Fruit fly (Drosophila melanogaster) whole organism, larva: Measurements from ENCODE around the gene CG13048.

Experiments used
- noc ChIP-seq: fragments of 200-800 bp; sonication (Bioruptor generic); optimal IDR thresholded peaks from 3 replicates; lab custom pipeline; 2019; ENCODE audit warnings: missing biosample characterization, mild to moderate bottlenecking, missing genetic modification characterization, moderate library complexity

The CG13048 gene

DNA sequence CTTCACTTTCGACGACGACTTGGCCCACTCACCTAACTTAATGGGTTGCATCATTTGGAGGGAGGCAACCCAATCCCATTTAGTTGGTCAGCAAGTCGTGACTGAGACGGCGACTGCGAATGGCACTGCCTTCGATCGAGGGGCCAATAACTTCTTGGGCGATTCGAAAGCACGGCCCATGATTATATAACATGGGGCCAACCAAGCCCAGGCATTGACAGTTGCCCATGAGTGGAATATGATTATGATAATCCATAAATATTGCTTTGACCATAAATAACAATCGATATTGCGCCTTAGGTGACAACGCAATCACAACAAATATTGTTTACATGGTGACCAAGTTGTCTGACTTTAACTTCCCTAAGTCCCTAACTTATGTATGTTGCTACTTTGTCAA, at the start of gene CG13048:
TSS of gene CG13048 (minus strand) at position 101 of the 400 bp plus-strand sequence.
- no peak for TF ChIP-seq noc (tag; lab: Kevin White, UChicago)

DNA sequence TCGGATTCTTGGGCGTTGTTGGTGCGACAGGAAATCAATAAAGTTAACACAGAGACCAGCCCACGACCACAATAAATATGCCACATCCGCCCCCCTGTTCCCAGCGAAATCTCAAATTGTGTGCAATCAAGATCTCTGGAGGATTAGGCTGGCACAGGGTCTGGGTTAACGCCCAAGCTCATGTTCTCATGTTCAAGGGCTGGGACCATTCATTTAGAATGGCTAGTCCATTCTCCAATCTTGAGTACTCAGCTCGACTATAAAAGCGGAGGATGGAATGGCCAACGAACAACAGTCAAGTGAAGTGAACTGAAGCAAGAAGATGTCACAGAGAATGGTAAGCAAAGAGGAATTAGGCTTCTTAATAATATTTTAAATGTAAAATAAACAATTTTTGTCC, 49.3 kb upstream of the CG13048 start, which contains the start of gene CG13056:
TSS of gene CG13056 (plus strand) at position 301 of the 400 bp plus-strand sequence.
- no peak for TF ChIP-seq noc (tag; lab: Kevin White, UChicago)

DNA sequence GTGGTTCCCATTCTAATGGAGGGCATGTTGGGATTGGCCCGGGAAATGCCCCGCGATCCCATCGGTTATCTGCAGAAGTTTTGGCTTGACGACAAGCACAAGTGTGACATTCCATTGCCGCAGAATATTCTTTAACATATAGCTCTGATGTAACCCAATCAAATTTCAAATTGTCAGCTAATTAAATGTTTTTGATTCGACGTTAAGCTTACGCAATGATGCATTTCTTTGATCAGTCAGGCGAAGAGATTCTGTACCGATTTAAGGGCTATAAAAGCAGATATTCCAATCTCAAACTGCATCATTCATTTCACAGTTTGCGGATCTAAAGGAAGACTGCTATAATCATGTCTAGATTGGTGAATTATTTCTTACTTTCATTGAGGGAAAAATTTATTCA, 47.9 kb upstream of the CG13048 start, which contains the start of gene retinin:
TSS of gene retinin (plus strand) at position 301 of the 400 bp plus-strand sequence.
- TF ChIP-seq noc (tag; lab: Kevin White, UChicago): no peak

DNA sequence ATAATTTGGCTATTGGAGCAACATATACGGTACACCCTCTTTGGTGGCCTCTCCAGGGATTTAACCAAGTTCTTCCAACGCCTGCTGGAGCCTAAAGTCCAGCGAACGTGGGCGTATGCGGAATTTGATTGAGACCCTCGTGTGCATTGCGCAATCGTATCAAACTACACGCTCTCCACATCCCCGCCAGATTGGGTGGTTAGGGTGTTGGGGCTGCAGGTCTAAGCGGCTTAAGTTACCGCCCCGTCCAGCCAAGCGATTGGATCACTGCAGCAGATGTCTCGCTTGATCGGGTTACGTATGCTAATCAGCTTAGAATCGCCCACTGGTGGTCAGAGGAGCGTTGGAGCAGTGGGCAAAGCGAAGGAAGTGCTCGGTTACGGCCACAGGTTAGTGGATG, 47.0 kb upstream of the CG13048 start, which contains the start of gene CG33060:
TSS of gene CG33060 (plus strand) at position 301 of the 400 bp plus-strand sequence.
- no peak for TF ChIP-seq noc (tag; lab: Kevin White, UChicago)

DNA sequence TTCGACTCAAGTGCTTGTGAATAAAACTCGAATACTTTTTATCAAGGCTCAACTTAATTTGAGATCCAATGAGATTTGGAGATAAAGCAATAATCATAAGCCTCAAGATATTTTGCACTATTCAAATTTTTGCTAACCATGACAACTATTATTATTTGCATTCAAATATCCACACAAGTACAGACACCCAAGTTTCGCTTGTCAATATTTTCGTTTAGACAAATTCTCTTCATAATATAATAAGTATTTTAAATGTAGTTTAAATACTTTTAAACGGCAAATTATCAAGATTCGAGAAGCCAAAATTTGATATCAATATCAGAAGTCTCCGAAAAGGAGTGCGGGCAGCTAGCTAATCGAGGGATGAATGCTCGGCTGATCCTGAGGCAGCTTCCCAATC, 45.8 kb upstream of the CG13048 start, which contains the start of gene CG33061:
TSS of gene CG33061 (plus strand) at position 301 of the 400 bp plus-strand sequence.
- no peak for TF ChIP-seq noc (tag; lab: Kevin White, UChicago)

DNA sequence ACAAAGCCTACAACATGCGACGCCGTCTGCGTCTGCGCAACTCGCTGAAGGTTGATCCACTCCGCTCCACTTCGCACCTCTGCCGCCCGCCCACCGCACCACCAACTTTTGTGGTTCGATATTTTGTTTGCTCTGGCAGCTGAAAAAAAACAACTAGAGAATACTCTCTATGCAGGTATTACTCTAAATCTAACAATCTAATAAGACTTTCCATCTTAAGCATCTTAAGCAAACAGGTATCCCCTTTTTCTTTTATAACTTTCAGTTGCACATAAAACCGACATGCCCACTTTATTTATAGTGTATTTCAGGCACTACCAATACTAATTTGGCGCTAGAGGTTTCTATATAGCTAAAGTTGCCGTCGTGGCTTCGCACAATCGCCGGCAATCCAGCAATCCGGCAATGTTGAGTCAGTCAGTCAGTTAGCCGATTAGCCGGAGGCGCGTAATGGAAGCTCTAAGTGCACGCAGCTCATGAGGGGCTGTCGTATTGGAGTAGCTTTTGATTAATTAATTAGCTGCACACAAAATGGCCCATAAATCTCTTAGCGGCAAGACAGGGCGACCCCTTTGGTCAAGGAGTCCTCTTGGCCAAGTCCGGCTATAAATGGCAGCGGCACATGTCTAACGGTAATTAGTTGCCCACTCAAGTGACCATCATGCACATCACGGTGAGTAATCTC, 44.6 kb upstream of the CG13048 start, which contains the start of gene CG13058:
TSS of gene CG13058 (plus strand) at position 635 of the 685 bp plus-strand sequence.
- peak; percentile 75 for TF ChIP-seq noc (tag; lab: Kevin White, UChicago)

DNA sequence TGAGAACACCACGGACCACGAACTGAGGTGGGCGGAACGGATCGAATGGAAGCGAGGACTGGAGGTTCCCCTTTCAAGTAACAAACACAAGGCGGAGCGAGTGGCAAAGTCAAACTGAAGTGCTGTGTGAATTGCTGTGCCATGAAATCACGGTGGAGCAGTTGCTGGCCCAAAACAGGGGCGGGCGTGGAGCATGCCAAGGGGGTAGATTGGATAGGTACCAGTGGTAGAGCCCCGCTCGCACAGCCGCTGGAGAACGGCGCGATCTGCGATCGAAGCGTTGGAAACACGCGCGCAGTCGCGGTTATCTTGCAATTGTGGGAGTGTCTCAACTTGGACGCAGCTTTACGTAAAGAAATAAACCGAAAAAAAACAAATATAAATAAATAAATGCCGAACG, 44.1 kb upstream of the CG13048 start, which contains the start of gene CG13038:
TSS of gene CG13038 (minus strand) at position 118 of the 400 bp plus-strand sequence.
- no peak for TF ChIP-seq noc (tag; lab: Kevin White, UChicago)

DNA sequence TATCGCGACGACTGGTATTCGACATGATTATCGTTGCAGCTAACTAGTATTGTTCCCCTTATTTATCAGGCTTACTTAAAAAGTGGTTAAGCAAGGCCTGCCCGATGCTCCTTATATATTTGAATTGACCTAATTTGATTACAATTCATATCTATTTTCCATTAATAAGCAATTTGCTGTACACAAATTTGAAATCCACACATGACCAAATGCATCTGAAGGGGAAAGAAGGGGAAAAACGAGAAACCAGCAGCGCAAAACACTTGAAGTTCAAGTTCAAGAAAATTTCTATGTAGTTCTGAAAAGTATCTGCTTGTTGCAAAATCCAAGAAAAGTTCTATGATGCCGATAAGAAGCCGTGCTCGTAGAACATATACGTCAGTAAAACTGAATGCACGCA, 42.9 kb upstream of the CG13048 start, which contains the start of the genes CG13040 and CG13039:
TSS of gene CG13040 (minus strand) at position 101 of the 400 bp plus-strand sequence.
TSS of gene CG13039 (minus strand) at position 106 of the 400 bp plus-strand sequence.
- TF ChIP-seq noc (tag; lab: Kevin White, UChicago): no peak

DNA sequence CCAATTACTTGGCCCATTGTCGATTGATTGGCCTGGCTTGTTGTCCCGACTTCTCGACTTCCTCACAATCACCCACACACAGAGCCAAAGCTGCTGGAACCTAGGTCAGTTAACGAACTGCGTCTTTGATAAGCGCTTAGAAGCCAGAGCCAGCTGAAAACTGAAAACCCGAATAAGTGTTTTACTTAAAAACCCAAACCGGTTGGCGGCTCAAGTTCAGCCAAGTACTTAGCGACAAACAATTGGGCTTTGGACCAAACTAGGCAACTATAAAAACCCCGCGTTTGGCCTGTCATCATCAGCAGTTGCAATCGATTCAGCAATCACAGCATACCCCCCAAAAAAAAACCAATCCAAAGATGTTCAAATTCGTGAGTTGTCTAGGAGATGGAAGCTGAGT, 39.7 kb upstream of the CG13048 start, which contains the start of gene CG13059:
TSS of gene CG13059 (plus strand) at position 301 of the 400 bp plus-strand sequence.
- TF ChIP-seq noc (tag; lab: Kevin White, UChicago): no peak

DNA sequence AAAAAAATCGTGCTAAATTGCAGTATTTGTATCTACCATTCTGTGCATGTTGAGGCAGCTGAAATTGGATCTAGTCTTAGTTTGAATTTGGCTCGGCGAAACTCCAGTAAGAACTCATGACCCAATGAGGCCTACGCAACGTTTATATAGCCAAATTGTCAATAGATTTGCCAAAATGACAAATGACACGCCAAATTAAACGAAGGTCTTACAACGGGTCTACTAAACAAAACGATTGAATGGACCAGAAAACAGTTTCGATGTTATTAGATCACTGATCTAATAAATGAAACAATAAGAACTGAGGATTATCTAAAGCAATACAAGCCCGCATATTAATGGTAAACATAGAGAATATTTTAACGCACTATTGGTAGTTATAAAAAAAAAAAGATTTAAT, 37.5 kb upstream of the CG13048 start, which contains the start of gene CG42718:
TSS of gene CG42718 (minus strand) at position 101 of the 400 bp plus-strand sequence.
- TF ChIP-seq noc (tag; lab: Kevin White, UChicago): no peak

DNA sequence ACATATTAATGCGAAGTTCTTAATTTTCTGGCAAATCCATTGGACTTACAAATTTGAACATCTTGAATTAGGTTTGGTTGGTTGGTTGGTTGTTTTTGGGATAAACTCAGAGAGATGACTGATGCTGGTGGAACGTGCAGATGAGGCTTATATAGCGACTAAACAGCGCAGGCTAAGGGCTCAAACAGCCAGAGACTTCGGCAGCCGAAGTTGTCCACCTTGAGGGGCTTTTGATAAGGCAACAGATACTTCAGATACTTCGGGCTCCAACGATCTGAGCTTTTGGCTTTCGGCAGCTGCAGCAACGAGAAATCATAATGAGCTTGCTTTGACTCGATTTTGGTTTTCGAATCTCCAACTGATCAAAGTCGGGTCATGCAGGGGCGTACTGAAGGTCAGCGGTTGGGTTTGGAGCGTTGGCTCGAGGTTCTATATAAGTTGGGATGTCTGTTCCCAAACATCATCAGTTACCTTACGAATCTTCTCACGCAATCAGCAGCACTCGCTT, 35.7 kb upstream of the CG13048 start, which contains the start of the genes CG13041 and CG13060:
TSS of gene CG13041 (minus strand) at position 128 of the 508 bp plus-strand sequence.
TSS of gene CG13060 (plus strand) at position 458 of the 508 bp plus-strand sequence.
- no peak for TF ChIP-seq noc (tag; lab: Kevin White, UChicago)

DNA sequence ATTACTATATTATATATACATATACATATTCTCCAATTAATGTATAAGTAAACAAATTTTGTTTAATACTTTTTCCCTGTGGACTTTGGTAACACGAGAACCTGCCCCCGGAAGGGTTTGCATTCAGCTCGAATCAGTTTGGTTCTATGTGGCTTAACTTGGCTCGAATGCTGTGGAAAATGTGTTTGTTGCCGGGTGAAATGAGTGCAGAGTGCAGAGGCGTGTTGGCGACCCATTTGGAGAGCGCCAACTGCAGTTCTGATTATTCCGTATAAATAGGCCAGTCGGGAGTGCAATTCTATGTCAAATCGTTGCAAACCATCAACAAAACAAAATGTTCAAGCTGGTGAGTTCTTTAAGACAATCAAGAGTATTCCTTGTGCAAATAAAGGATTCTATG, 34.0 kb upstream of the CG13048 start, which contains the start of gene Nplp3:
TSS of gene Nplp3 (plus strand) at position 301 of the 400 bp plus-strand sequence.
- TF ChIP-seq noc (tag; lab: Kevin White, UChicago): no peak

DNA sequence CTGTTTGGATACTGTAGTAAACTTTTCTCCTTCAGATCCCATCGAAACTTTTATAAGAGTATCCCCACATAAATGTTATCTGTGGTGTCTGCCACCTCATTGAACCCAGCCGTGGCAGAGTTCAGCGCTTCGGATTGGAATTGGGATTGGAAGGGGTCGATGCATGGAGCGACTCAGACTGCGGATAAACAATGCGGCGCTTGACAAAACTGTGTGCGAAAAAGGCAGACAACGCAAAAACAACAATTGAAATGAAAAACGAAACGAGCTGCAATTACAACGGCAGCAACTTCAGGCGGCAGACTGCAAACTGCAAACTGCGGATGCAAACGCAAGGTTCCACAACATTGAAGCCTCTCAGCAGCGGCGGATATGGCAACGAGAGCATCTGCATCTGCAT, 30.3 kb upstream of the CG13048 start, which contains the start of gene CG13062:
TSS of gene CG13062 (plus strand) at position 301 of the 400 bp plus-strand sequence.
- no peak for TF ChIP-seq noc (tag; lab: Kevin White, UChicago)

DNA sequence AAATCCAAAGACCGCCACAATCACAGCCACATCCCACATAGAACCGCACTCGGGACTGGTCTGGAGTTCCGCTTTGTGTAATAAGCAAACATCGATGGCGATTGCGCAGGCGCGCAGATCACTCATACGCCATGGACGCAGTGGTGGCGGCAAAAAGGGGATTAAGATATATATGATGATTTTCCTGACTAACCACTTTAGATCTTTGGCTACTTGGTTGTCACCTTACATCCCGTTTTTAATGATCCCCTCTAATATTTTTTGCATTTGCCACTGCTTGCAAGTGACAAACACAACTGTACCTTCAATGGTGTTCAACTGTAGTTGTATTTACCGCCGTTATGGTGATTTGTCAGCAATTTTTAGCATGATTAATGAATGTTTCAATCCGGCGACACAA, 26.3 kb upstream of the CG13048 start:
- TF ChIP-seq noc (tag; lab: Kevin White, UChicago): peak; percentile 61

DNA sequence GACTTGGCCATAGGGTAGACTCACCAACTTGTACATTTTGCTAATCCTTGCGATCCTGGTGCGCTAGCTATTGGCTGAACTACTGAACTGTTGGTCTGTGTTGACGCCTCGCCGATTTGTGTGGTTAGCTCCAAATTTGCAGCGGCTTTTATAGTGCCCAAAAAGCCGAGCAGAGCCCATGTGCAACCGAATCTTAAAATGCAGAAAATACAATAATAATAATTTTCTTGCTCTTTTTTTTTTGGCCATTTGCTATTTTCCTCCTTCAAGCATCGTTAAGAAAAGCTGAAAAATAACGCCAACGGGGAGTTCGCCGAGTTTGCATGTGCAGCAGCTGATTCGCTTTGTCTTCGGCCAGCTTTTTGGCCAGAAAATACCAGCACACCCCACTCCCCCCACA, 24.7 kb upstream of the CG13048 start, which contains the start of gene CG13042:
TSS of gene CG13042 (minus strand) at position 101 of the 400 bp plus-strand sequence.
- TF ChIP-seq noc (tag; lab: Kevin White, UChicago): no peak
